Worm (Caenorhabditis elegans): ENCODE measurements around the gene sqrd-1.

Gene sqrd-1

DNA sequence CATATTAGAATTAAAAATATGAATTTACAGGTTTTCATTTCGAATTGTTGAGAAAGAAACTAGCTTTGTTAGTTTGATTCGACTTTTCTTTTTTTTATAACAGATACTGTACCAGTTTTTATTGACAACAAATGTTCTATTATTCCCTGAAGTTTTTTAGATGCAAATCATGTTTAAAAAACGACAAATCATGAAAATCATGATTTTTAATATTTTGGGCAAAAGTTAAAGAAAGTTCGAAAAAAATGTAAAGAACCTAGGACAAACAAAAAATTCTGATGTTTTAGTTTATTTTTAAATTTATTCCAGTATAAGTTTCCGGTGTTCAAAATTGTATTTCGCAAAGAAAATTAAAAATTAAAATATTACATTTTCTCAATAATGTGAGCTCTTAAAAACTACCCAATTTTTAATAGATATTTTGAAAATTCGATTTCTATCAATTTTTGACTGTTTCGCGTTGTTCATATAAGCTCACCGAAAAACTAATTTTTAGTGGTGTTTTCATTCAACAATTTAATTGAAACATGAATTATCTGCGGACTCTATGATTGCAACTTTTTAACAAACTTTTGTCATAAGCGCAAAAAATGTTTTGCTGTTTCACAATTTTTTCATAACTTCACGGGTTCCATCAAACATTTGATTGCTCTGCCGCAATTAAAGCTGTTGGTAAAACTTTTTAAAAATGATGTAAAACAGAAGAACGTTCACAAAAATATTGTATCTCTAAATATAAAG is 21.9 kb downstream of the sqrd-1 start, which contains the start of gene Y64G10A.10:
Gene Y64G10A.10, minus strand, starts transcription at position 51 of the 741 bp plus-strand sequence.
- TF ChIP-seq nhr-21 (tag; optimal IDR thresholded peaks at IDR 0.05) = no peak
- TF ChIP-seq mdl-1 (tag; optimal IDR thresholded peaks at IDR 0.05) = no peak

DNA sequence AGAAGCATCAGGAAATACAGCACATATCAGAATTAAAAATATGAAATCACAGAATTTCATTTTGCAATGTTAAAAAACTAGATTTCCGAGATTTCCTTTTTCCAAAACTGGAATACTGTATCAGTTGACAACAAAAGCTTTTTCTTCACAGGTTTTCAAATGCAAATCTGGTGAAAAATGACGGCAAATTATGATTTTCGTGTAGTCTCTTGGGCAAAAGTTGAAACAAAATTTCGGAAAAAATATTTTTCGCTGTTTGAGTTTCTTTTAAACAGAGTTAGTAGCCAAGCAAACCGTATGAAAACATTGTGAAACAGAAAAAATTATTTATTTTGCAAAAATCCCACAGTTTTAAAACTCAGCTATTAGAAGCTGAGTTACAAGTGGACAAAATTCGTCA is 24.7 kb downstream of the sqrd-1 start, which contains the start of gene Y64G10A.2:
Gene Y64G10A.2, minus strand, starts transcription at position 101 of the 400 bp plus-strand sequence.
- TF ChIP-seq ZK546.5 (tag; optimal IDR thresholded peaks at IDR 0.05) (no peak), unc-62 (GFP tag; optimal IDR thresholded peaks at IDR 0.05) (no peak), alr-1 (tag; optimal IDR thresholded peaks at IDR 0.05) (no peak), nhr-77 (tag; optimal IDR thresholded peaks at IDR 0.05) (no peak), mab-5 (tag; optimal IDR thresholded peaks at IDR 0.05) (no peak), nhr-21 (tag; optimal IDR thresholded peaks at IDR 0.05) (no peak), nhr-11 (tag; optimal IDR thresholded peaks at IDR 0.05) (no peak), fos-1 (tag; optimal IDR thresholded peaks at IDR 0.05) (no peak), sma-3 (GFP tag; optimal IDR thresholded peaks at IDR 0.05) (no peak), egl-27 (tag; optimal IDR thresholded peaks at IDR 0.05) (no peak), nhr-129 (tag; optimal IDR thresholded peaks at IDR 0.05) (no peak), blmp-1 (tag; optimal IDR thresholded peaks at IDR 0.05; ENCODE audit: insufficient read depth) (no peak), zag-1 (tag; optimal IDR thresholded peaks at IDR 0.05) (no peak), F13H6.1 (tag; optimal IDR thresholded peaks at IDR 0.05) (no peak), nhr-6 (tag; optimal IDR thresholded peaks at IDR 0.05) (no peak), R02D3.7 (tag; optimal IDR thresholded peaks at IDR 0.05) (no peak), aly-2 (tag; optimal IDR thresholded peaks at IDR 0.05) (no peak), unc-55 (GFP tag; optimal IDR thresholded peaks at IDR 0.05) (no peak), lsy-2 (tag; optimal IDR thresholded peaks at IDR 0.05) (no peak)

ce11 chrIV:14249447-14249846 is 29.8 kb downstream of the sqrd-1 start:
- TF ChIP-seq mab-5 (tag; optimal IDR thresholded peaks at IDR 0.05) = no peak
- TF ChIP-seq ztf-11 (tag; optimal IDR thresholded peaks at IDR 0.05) = no peak
- TF ChIP-seq sma-3 (GFP tag; optimal IDR thresholded peaks at IDR 0.05) = no peak
- no peak for TF ChIP-seq Y55F3AM.14 (GFP tag; optimal IDR thresholded peaks at IDR 0.05)
- TF ChIP-seq mbf-1 (tag; optimal IDR thresholded peaks at IDR 0.05) = no peak
- no peak for TF ChIP-seq lin-39 (tag; optimal IDR thresholded peaks at IDR 0.05)

DNA sequence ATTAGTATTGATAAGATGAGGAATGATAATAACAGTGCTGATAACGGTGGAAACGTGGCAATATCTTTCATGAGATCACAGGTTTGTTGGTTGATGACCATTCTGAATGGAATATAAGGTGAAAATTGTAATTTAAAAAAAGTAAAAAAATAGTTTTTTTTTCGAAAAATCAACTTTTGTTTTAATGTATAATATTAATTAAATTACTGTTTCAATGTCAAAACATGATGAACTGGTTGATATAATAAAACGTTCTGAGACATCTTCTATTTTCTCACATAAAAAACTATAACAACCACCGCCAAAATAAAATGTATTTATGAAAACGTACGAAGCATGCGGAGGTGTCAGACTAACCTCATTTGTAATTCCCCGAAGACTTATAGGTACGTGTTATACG is 30.4 kb downstream of the sqrd-1 start, which contains the start of gene srab-24:
Gene srab-24, minus strand, starts transcription at position 101 of the 400 bp plus-strand sequence.
- TF ChIP-seq sma-3 (GFP tag; optimal IDR thresholded peaks at IDR 0.05) (no peak), F13H6.1 (tag; optimal IDR thresholded peaks at IDR 0.05) (no peak), skn-1 (tag; optimal IDR thresholded peaks at IDR 0.05) (no peak), peb-1 (tag; optimal IDR thresholded peaks at IDR 0.05) (no peak), elt-1 (tag; optimal IDR thresholded peaks at IDR 0.05) (no peak), nhr-23 (tag; optimal IDR thresholded peaks at IDR 0.05) (no peak), mab-5 (tag; optimal IDR thresholded peaks at IDR 0.05) (no peak), Y55F3AM.14 (GFP tag; optimal IDR thresholded peaks at IDR 0.05) (no peak), blmp-1 (tag; optimal IDR thresholded peaks at IDR 0.05; ENCODE audit: insufficient read depth) (no peak), egl-27 (tag; optimal IDR thresholded peaks at IDR 0.05) (no peak), sma-9 (GFP tag; optimal IDR thresholded peaks at IDR 0.05) (no peak), sma-9 (tag; optimal IDR thresholded peaks at IDR 0.05) (no peak), nhr-237 (tag; optimal IDR thresholded peaks at IDR 0.05) (no peak)

DNA sequence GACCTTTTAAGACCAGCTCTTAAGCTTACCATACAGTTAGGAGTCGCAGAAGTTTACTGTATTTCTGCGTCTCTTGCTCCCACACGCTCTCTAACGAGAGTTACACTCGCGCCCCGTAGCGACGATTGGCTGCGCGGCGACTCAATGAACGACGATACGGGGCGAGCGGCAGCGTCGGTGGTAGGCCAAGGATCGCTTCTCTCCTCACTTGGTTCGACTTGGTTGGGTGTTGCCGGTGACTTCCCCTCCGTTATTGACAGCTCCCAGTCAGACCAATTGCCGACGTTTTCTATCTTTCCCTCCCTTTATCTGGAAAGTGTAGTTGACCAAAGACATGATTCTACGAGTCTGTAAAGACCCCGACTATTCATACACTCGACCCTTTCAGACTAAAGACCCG is 35.9 kb downstream of the sqrd-1 start:
- TF ChIP-seq sma-9 (GFP tag; optimal IDR thresholded peaks at IDR 0.05) (no peak), sma-9 (tag; optimal IDR thresholded peaks at IDR 0.05) (no peak), R02D3.7 (tag; optimal IDR thresholded peaks at IDR 0.05) (no peak)

ce11 chrIV:14257528-14257927 is 37.9 kb downstream of the sqrd-1 start:
- TF ChIP-seq snpc-4 (tag; optimal IDR thresholded peaks at IDR 0.05) = no peak
- no peak for TF ChIP-seq sma-9 (GFP tag; optimal IDR thresholded peaks at IDR 0.05)
- TF ChIP-seq sma-9 (tag; optimal IDR thresholded peaks at IDR 0.05) = no peak
- TF ChIP-seq nhr-6 (tag; optimal IDR thresholded peaks at IDR 0.05) = no peak
- TF ChIP-seq unc-39 (tag; optimal IDR thresholded peaks at IDR 0.05) = no peak
- TF ChIP-seq nhr-10 (tag; optimal IDR thresholded peaks at IDR 0.05) = no peak
- TF ChIP-seq aly-2 (tag; optimal IDR thresholded peaks at IDR 0.05) = no peak
- TF ChIP-seq unc-62 (GFP tag; optimal IDR thresholded peaks at IDR 0.05) = no peak
- TF ChIP-seq skn-1 (tag; optimal IDR thresholded peaks at IDR 0.05) = no peak
- no peak for TF ChIP-seq egl-27 (tag; optimal IDR thresholded peaks at IDR 0.05)
- no peak for TF ChIP-seq ztf-4 (tag; optimal IDR thresholded peaks at IDR 0.05)
- TF ChIP-seq ztf-1 (GFP tag; conservative IDR thresholded peaks at IDR 0.05) = no peak
- no peak for TF ChIP-seq zag-1 (tag; optimal IDR thresholded peaks at IDR 0.05)
- TF ChIP-seq nhr-12 (tag; optimal IDR thresholded peaks at IDR 0.05) = no peak
- TF ChIP-seq elt-3 (tag; optimal IDR thresholded peaks at IDR 0.05) = no peak
- TF ChIP-seq lsy-2 (tag; optimal IDR thresholded peaks at IDR 0.05) = no peak
- no peak for TF ChIP-seq lin-13 (GFP tag; optimal IDR thresholded peaks at IDR 0.05)
- no peak for TF ChIP-seq ztf-11 (tag; optimal IDR thresholded peaks at IDR 0.05)
- no peak for TF ChIP-seq nhr-11 (tag; optimal IDR thresholded peaks at IDR 0.05)
